Worm (Caenorhabditis elegans) whole organism, young adult: ENCODE results near the gene sqv-3.

Source experiments
- madf-8 ChIP-seq: fragments of 200-800 bp; sonication (Bioruptor generic); conservative IDR thresholded peaks from 2 replicates; pipeline ENCODE4 v1.3.6; 2022; ENCODE audit warnings: missing genetic modification reagents, missing genetic modification characterization, missing compliant biosample characterization
- zim-3 ChIP-seq: sonication (generic microtip); optimal IDR thresholded peaks from 2 replicates; lab custom pipeline; 2017; ENCODE audit warnings: mild to moderate bottlenecking, missing genetic modification characterization, moderate library complexity, missing compliant biosample characterization
- ztf-18 ChIP-seq: sonication (generic microtip); optimal IDR thresholded peaks from 2 replicates; lab custom pipeline; 2016; ENCODE audit warnings: missing genotype, mild to moderate bottlenecking, missing genetic modification characterization, missing compliant biosample characterization

DNA sequence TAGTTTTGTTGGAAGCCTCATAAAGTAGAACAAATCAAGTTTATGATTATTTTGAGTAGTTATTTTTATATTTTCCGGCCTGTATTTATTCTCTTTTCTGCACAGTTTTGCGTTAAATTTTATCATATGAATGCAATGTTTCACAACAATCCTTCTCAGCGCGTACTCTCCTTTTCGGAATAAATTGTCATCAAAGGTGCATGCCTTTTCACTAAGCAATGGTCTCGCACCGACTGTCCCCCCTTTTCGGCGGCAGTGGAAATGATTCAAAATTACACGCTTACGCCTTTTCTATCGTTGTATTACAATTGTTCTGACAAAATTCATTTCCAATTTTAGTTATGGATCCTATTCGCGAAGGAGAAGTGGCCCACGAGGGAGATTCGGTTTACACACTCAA lies 33.0 kb downstream of the sqv-3 start, which contains the start of the genes iff-1 and cdk-1:
- no peak for TF ChIP-seq ztf-18 (tag; lab: Kevin White, UChicago)
- no peak for TF ChIP-seq zim-3 (tag; lab: Kevin White, UChicago)
- no peak for TF ChIP-seq madf-8 (GFP tag; lab: Robert Waterston, UW)
